Fruit fly (Drosophila melanogaster): ENCODE measurements around the gene CG32812.
A peak's percentile ranks its signal among the peaks of the same experiment; 100 is the strongest.

The CG32812 gene

DNA sequence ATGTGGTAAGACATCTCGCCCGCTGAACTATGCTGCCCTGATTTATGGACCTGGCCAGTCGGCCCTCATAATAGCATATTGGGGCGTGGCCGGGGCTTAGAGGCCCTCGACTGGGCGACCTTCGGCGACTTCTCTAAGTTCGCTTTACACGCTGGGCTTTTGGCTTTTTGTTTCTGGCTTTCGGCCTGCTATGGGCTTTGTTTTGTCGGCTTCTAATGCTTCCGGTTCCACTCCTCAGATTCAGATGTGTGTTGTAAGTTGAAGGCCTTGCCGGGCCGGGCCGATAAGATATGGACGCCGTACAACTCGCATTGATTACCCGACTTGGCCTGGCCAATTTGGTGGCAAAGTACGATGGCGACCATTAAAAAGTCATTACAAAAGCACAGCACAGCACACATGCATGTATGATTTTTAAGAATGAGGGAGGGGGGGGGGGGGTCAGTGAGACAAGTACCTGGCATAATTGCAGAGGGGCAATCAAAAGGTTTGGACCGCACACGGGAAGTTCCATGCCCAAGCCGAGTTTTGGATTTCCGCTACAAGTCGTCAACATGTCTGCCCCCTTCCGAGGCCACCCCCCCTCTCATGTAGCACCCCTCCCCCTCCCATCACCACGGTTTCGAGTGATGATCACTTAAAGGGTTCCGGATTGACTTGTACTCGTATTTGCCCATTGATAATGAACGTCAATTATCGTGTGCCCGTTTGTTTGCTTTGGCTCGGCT lies 24.4 kb upstream of the CG32812 start:
- TF ChIP-seq fkh (GFP tag; optimal IDR thresholded peaks at IDR 0.05): peak; percentile 68
- no peak for TF ChIP-seq CG4318 (GFP tag; optimal IDR thresholded peaks at IDR 0.05)
- no peak for TF ChIP-seq eg (GFP tag; IDR thresholded peaks at IDR 0.05)

DNA sequence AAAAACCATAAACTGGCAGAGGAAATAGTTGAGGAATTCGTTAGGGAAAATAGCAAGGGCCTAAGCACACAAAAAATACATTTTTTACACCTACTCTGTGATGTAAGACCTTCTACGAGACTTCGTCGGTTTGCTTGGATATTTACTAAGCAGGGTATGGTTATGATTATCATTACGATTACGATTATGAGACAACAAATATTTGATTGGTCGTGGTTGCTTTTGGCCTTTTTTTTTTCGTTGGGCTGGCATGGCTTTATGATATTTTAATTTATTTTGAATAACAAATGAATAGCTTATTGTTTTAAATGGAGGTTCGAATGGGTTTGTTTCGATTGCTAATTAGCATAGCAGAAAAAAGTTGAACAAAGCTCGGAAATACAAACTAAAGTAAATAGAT lies 22.5 kb upstream of the CG32812 start:
- peak; percentile 64 for TF ChIP-seq fkh (GFP tag; optimal IDR thresholded peaks at IDR 0.05)
- no peak for TF ChIP-seq CG11902 (GFP tag; optimal IDR thresholded peaks at IDR 0.05)

DNA sequence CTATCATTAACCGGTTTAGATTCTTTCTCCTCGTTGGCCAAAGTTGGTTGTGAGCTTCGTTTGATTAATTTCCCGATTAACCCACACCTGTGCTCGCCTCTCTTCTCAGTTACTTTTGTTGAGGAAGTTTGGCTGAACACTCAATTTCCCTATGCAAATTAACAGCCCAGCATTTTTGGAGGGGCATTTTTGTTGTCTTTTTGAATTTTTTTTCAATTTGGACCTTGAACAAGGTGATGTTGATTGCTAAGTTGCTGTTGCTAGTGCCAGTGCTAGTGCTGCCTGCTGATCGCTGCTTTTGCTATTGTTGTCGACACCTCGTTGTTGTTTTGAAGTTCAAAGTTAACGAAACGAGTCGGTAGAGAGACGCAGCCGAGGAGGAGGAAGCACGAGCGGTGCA lies 19.5 kb upstream of the CG32812 start:
- TF ChIP-seq CG3919 (GFP tag; optimal IDR thresholded peaks at IDR 0.05): no peak
- peak; percentile 2 for TF ChIP-seq fkh (GFP tag; optimal IDR thresholded peaks at IDR 0.05)
- TF ChIP-seq cyc (GFP tag; optimal IDR thresholded peaks at IDR 0.05): no peak
- TF ChIP-seq CG6163 (GFP tag; IDR thresholded peaks at IDR 0.05): no peak
- TF ChIP-seq CG31627 (GFP tag; optimal IDR thresholded peaks at IDR 0.05): no peak
- no peak for TF ChIP-seq CG11902 (GFP tag; optimal IDR thresholded peaks at IDR 0.05)
- no peak for TF ChIP-seq CG6808 (GFP tag; optimal IDR thresholded peaks at IDR 0.05)

DNA sequence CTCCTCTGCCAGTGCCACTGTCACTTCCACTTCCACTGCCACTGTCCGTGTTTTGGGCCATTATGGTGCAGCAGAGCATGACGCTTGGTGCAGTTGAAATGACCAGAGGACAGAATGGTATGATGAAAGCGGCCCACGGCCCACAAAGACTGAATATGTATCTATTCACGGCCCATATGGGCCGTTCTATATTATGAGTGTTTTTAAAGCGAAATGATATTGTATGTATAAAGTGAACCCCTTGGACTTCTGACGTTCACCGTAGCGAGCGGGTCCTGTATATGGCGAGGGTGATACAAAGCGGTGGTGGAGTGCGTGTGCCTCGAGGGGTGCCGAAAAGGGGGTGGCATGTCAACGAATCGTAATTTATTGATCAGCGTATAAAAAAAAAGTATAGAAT lies 17.4 kb upstream of the CG32812 start:
- no peak for TF ChIP-seq net (GFP tag; optimal IDR thresholded peaks at IDR 0.05)
- TF ChIP-seq CG6276 (GFP tag; optimal IDR thresholded peaks at IDR 0.05): no peak
- TF ChIP-seq Met (GFP tag; optimal IDR thresholded peaks at IDR 0.05): peak; percentile 12
- TF ChIP-seq svp (GFP tag): peak; percentile 56
- TF ChIP-seq eg (GFP tag; IDR thresholded peaks at IDR 0.05): 0 out of 3 replicates have a peak, but pooled peaks have one; percentile 28
- TF ChIP-seq CG4318 (GFP tag; optimal IDR thresholded peaks at IDR 0.05): no peak
- peak; percentile 52 for TF ChIP-seq Eip78C (GFP tag)
- peak; percentile 26 for TF ChIP-seq Hr39 (GFP tag; optimal IDR thresholded peaks at IDR 0.05)
- no peak for TF ChIP-seq dac (GFP tag; optimal IDR thresholded peaks at IDR 0.05)
- peak; percentile 8 for TF ChIP-seq Sox14 (GFP tag; optimal IDR thresholded peaks at IDR 0.05)
- TF ChIP-seq ss (GFP tag; optimal IDR thresholded peaks at IDR 0.05): peak in 1 of 2 experiments; percentile 14
- no peak for TF ChIP-seq Hr4 (GFP tag; optimal IDR thresholded peaks at IDR 0.05)
- TF ChIP-seq acj6 (GFP tag; optimal IDR thresholded peaks at IDR 0.05): peak; percentile 0
- TF ChIP-seq pdm3 (GFP tag; optimal IDR thresholded peaks at IDR 0.05): peak; percentile 3
- TF ChIP-seq CG10669 (GFP tag; optimal IDR thresholded peaks at IDR 0.05): no peak
- TF ChIP-seq esn (GFP tag; optimal IDR thresholded peaks at IDR 0.05): peak; percentile 2
- TF ChIP-seq CG9139 (GFP tag; optimal IDR thresholded peaks at IDR 0.05): no peak
- TF ChIP-seq salr (GFP tag; optimal IDR thresholded peaks at IDR 0.05): no peak

DNA sequence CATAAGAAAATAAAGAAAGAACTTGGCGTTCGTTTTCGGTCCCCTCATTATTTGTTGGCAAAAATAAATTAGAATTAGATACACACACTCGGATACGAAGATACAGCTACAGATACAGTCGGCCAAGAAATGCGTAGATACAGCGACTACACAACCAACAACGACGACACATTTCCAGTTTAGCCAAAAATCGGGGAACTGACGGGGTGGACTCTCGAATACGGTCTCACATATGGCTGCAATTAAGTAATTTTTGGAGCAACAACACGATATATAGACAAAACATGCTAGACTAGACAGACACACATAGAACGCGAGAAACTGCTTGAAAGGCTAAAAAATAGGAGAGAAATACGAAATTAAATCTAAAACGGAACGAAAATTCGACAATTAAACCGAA lies 16.9 kb upstream of the CG32812 start:
- TF ChIP-seq fd59A (GFP tag; optimal IDR thresholded peaks at IDR 0.05): no peak
- no peak for TF ChIP-seq CG6854 (GFP tag; optimal IDR thresholded peaks at IDR 0.05)
- TF ChIP-seq CG4318 (GFP tag; optimal IDR thresholded peaks at IDR 0.05): no peak
- no peak for TF ChIP-seq CG11902 (GFP tag; optimal IDR thresholded peaks at IDR 0.05)
- TF ChIP-seq CG31627 (GFP tag; optimal IDR thresholded peaks at IDR 0.05): no peak

DNA sequence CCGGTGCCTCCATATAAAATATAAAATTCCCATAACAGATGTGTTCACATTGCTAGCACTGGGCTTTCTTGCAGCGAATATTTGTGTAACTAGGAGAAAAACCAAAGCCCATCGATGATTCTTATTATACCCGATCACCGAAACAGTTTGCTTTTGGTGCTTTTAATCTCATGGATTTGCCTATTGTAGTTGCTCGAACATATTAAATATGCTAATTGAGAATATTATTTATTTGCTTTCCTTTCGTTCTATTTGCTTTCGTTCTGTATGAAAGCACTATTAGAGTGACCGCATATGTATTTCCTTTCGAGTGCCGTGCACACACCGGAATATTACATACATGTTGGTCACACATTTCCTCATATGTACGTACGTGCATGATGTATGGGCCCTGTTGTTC lies 16.4 kb upstream of the CG32812 start:
- TF ChIP-seq CG3032 (tag; optimal IDR thresholded peaks at IDR 0.05) (no peak), Sox14 (GFP tag; optimal IDR thresholded peaks at IDR 0.05) (peak; percentile 31), CG10631 (GFP tag; optimal IDR thresholded peaks at IDR 0.05) (peak; percentile 4), eg (GFP tag; IDR thresholded peaks at IDR 0.05) (peak; percentile 38; the same call in 1 of the 3 replicates), CG3919 (GFP tag; optimal IDR thresholded peaks at IDR 0.05) (no peak), Eip78C (GFP tag) (peak; percentile 63), CG6854 (GFP tag; optimal IDR thresholded peaks at IDR 0.05) (no peak), fd85E (GFP tag; optimal IDR thresholded peaks at IDR 0.05) (no peak), Smox (GFP tag; optimal IDR thresholded peaks at IDR 0.05) (peak; percentile 39), acj6 (GFP tag; optimal IDR thresholded peaks at IDR 0.05) (peak; percentile 9), Hr38 (GFP tag; optimal IDR thresholded peaks at IDR 0.05) (no peak), CG8319 (GFP tag; optimal IDR thresholded peaks at IDR 0.05) (no peak), achi (GFP tag; optimal IDR thresholded peaks at IDR 0.05) (peak; percentile 8), ss (GFP tag; optimal IDR thresholded peaks at IDR 0.05) (no peak), salr (GFP tag; optimal IDR thresholded peaks at IDR 0.05) (no peak), CG1621 (tag; optimal IDR thresholded peaks at IDR 0.05) (no peak), svp (GFP tag) (peak; percentile 80), CG9139 (GFP tag; optimal IDR thresholded peaks at IDR 0.05) (no peak), CG16779 (tag; optimal IDR thresholded peaks at IDR 0.05) (no peak), esn (GFP tag; optimal IDR thresholded peaks at IDR 0.05) (peak; percentile 52), cyc (GFP tag; optimal IDR thresholded peaks at IDR 0.05) (peak; percentile 26), CG11294 (GFP tag; IDR thresholded peaks at IDR 0.05) (no peak), CG32006 (GFP tag; optimal IDR thresholded peaks at IDR 0.05) (peak; percentile 28), pdm3 (GFP tag; optimal IDR thresholded peaks at IDR 0.05) (peak; percentile 23), CG6276 (GFP tag; optimal IDR thresholded peaks at IDR 0.05) (peak; percentile 30), CG34406 (GFP tag; optimal IDR thresholded peaks at IDR 0.05) (peak; percentile 23)

Measured in whole organism, prepupa.